Worm (Caenorhabditis elegans) whole organism, mixed stage, embryonic: ENCODE results near the gene K10G9.2.

ENCODE experiments used
- M03D4.4 ChIP-seq: sonication (generic microtip); optimal IDR thresholded peaks from 2 replicates; lab custom pipeline; 2017; ENCODE audit warnings: mild to moderate bottlenecking, missing genetic modification characterization, missing compliant biosample characterization
- bed-3 ChIP-seq: fragments of 200-800 bp; sonication (Bioruptor generic); optimal IDR thresholded peaks from 3 replicates; lab custom pipeline; 2018; ENCODE audit warnings: mild to moderate bottlenecking, missing genetic modification characterization, moderate library complexity, missing compliant biosample characterization
- blmp-1 ChIP-seq: fragments of 150-350 bp; optimal IDR thresholded peaks from 2 replicates; lab custom pipeline; 2014; ENCODE audit warnings: missing biosample characterization, missing genetic modification characterization
- ceh-39 ChIP-seq: fragments of 150-350 bp; optimal IDR thresholded peaks from 2 replicates; lab custom pipeline; 2014; ENCODE audit warnings: missing biosample characterization, missing genetic modification characterization
- ceh-43 ChIP-seq: fragments of 200-800 bp; sonication (Bioruptor generic); optimal IDR thresholded peaks from 2 replicates; lab custom pipeline; 2018; ENCODE audit warnings: mild to moderate bottlenecking, missing genetic modification characterization, moderate library complexity, missing compliant biosample characterization
- ceh-83 ChIP-seq: fragments of 200-800 bp; sonication (Bioruptor generic); optimal IDR thresholded peaks from 2 replicates; lab custom pipeline; 2018; ENCODE audit warnings: mild to moderate bottlenecking, missing genetic modification characterization, missing compliant biosample characterization
- ces-1 ChIP-seq: fragments of 150-350 bp; optimal IDR thresholded peaks from 2 replicates; lab custom pipeline; 2014; ENCODE audit warnings: missing biosample characterization, missing genetic modification reagents, missing genetic modification characterization
- cnd-1 ChIP-seq: fragments of 200-800 bp; sonication (Bioruptor generic); optimal IDR thresholded peaks from 2 replicates; lab custom pipeline; 2018; ENCODE audit warnings: mild to moderate bottlenecking, missing genetic modification characterization, missing compliant biosample characterization
- drap-1 ChIP-seq: fragments of 200-800 bp; sonication (Bioruptor generic); optimal IDR thresholded peaks from 3 replicates; lab custom pipeline; 2018; ENCODE audit warnings: mild to moderate bottlenecking, missing genetic modification characterization, missing compliant biosample characterization
- elt-1 ChIP-seq: sonication (generic microtip); optimal IDR thresholded peaks from 2 replicates; lab custom pipeline; 2017; ENCODE audit warnings: missing genetic modification characterization, mild to moderate bottlenecking, missing compliant biosample characterization, antibody characterized with exemption, moderate library complexity, borderline replicate concordance; ENCODE audit not compliant: insufficient read depth
- elt-3 ChIP-seq: fragments of 150-350 bp; optimal IDR thresholded peaks from 2 replicates; lab custom pipeline; 2014; ENCODE audit warnings: missing biosample characterization, missing genetic modification characterization
- flh-1 ChIP-seq: fragments of 200-800 bp; sonication (Bioruptor generic); optimal IDR thresholded peaks from 2 replicates; lab custom pipeline; 2018; ENCODE audit warnings: mild to moderate bottlenecking, missing genetic modification characterization, moderate library complexity, missing compliant biosample characterization
- ham-2 ChIP-seq: fragments of 200-800 bp; sonication (Bioruptor generic); optimal IDR thresholded peaks from 2 replicates; lab custom pipeline; 2018; ENCODE audit warnings: mild to moderate bottlenecking, missing genetic modification characterization, missing compliant biosample characterization
- hlh-1 ChIP-seq: fragments of 150-350 bp; optimal IDR thresholded peaks from 2 replicates; lab custom pipeline; 2014; ENCODE audit warnings: missing biosample characterization, missing genetic modification reagents, missing genetic modification characterization
- lin-13 ChIP-seq: fragments of 150-350 bp; optimal IDR thresholded peaks from 2 replicates; lab custom pipeline; 2014; ENCODE audit warnings: missing biosample characterization, missing genetic modification characterization
- lin-32 ChIP-seq: fragments of 200-800 bp; sonication (Bioruptor generic); optimal IDR thresholded peaks from 2 replicates; lab custom pipeline; 2018; ENCODE audit warnings: mild to moderate bottlenecking, missing genetic modification characterization, missing compliant biosample characterization
- lsy-2 ChIP-seq: fragments of 150-350 bp; optimal IDR thresholded peaks from 2 replicates; lab custom pipeline; 2014; ENCODE audit warnings: missing biosample characterization, missing genetic modification characterization
- mab-5 ChIP-seq: fragments of 150-350 bp; optimal IDR thresholded peaks from 2 replicates; lab custom pipeline; 2014; ENCODE audit warnings: missing biosample characterization, missing genetic modification characterization
- mep-1 ChIP-seq: fragments of 150-350 bp; optimal IDR thresholded peaks from 2 replicates; lab custom pipeline; 2017; ENCODE audit warnings: missing biosample characterization, missing genetic modification reagents, missing genetic modification characterization, inconsistent platforms
- mls-2 ChIP-seq: sonication (generic microtip); optimal IDR thresholded peaks from 2 replicates; lab custom pipeline; 2016; ENCODE audit warnings: mild to moderate bottlenecking, missing genetic modification characterization, moderate library complexity, missing compliant biosample characterization
- nhr-12 ChIP-seq: fragments of 150-350 bp; optimal IDR thresholded peaks from 2 replicates; lab custom pipeline; 2014; ENCODE audit warnings: missing biosample characterization, missing genetic modification characterization
- nhr-2 ChIP-seq: fragments of 150-350 bp; optimal IDR thresholded peaks from 2 replicates; lab custom pipeline; 2014; ENCODE audit warnings: missing biosample characterization, missing genetic modification characterization
- nhr-237 ChIP-seq: fragments of 150-350 bp; optimal IDR thresholded peaks from 2 replicates; lab custom pipeline; 2014; ENCODE audit warnings: missing biosample characterization, missing genetic modification characterization
- nhr-28 ChIP-seq: fragments of 150-350 bp; optimal IDR thresholded peaks from 2 replicates; lab custom pipeline; 2014; ENCODE audit warnings: missing biosample characterization, missing genetic modification characterization
- nhr-76 ChIP-seq: sonication (generic microtip); optimal IDR thresholded peaks from 2 replicates; lab custom pipeline; 2017; ENCODE audit warnings: missing biosample characterization, missing genetic modification characterization
- pha-4 ChIP-seq: fragments of 150-350 bp; optimal IDR thresholded peaks from 2 replicates; lab custom pipeline; 2018; ENCODE audit warnings: missing biosample characterization, missing genetic modification reagents, missing genetic modification characterization
- sem-2 ChIP-seq: fragments of 200-800 bp; sonication (Bioruptor generic); optimal IDR thresholded peaks from 2 replicates; lab custom pipeline; 2018; ENCODE audit warnings: mild to moderate bottlenecking, missing genetic modification characterization, missing compliant biosample characterization
- sptf-1 ChIP-seq: sonication (generic microtip); optimal IDR thresholded peaks from 2 replicates; lab custom pipeline; 2017; ENCODE audit warnings: mild to moderate bottlenecking, missing genetic modification characterization, moderate library complexity, missing compliant biosample characterization
- tbx-8 ChIP-seq: fragments of 200-800 bp; sonication (Bioruptor generic); optimal IDR thresholded peaks from 2 replicates; lab custom pipeline; 2018; ENCODE audit warnings: mild to moderate bottlenecking, missing genetic modification characterization, moderate library complexity, missing compliant biosample characterization
- unc-120 ChIP-seq: sonication (generic microtip); optimal IDR thresholded peaks from 2 replicates; lab custom pipeline; 2017; ENCODE audit warnings: missing genetic modification characterization, missing compliant biosample characterization; ENCODE audit not compliant: poor library complexity, severe bottlenecking
- unc-39 ChIP-seq: fragments of 150-350 bp; optimal IDR thresholded peaks from 2 replicates; lab custom pipeline; 2014; ENCODE audit warnings: missing biosample characterization, missing genetic modification characterization
- unc-62 ChIP-seq: fragments of 150-350 bp; optimal IDR thresholded peaks from 2 replicates; lab custom pipeline; 2014; ENCODE audit warnings: missing biosample characterization, missing genetic modification reagents, missing genetic modification characterization
- zip-8 ChIP-seq: fragments of 150-350 bp; optimal IDR thresholded peaks from 2 replicates; lab custom pipeline; 2014; ENCODE audit warnings: missing biosample characterization, missing genetic modification characterization
- ztf-11 ChIP-seq: fragments of 150-350 bp; optimal IDR thresholded peaks from 2 replicates; lab custom pipeline; 2014; ENCODE audit warnings: missing biosample characterization, missing genetic modification characterization

K10G9.2 gene

ce11 chrIII:10294837-10295236 is 9.1 kb downstream of the K10G9.2 start, which contains the start of gene vglu-2:
TSS of gene vglu-2 (plus strand) at chrIII:10295137.
- TF ChIP-seq lin-32 (GFP tag; lab: Kevin White, UChicago) (no peak), ces-1 (GFP tag; lab: Kevin White, UChicago) (no peak)
- TF ChIP-seq, all 35 proteins: peak for 0

- TF ChIP-seq unc-39 (tag; lab: Kevin White, UChicago) (no peak), ham-2 (no peak), lin-32 (GFP tag; lab: Kevin White, UChicago) (no peak), cnd-1 (tag; lab: Kevin White, UChicago) (no peak), ztf-11 (no peak), sptf-1 (tag; lab: Kevin White, UChicago) (no peak), flh-1 (GFP tag; lab: Kevin White, UChicago) (no peak), mls-2 (tag; lab: Kevin White, UChicago) (no peak), ces-1 (GFP tag; lab: Kevin White, UChicago) (no peak), nhr-237 (tag; lab: Kevin White, UChicago) (no peak), tbx-8 (no peak)
These were observed 11.2 kb downstream of the K10G9.2 start for ce11 chrIII:10296904-10297303.

- TF ChIP-seq lin-32 (GFP tag; lab: Kevin White, UChicago) (no peak), M03D4.4 (tag; lab: Kevin White, UChicago) (no peak), unc-62 (GFP tag; lab: Kevin White, UChicago) (no peak), ceh-39 (tag; lab: Kevin White, UChicago) (no peak), zip-8 (tag; lab: Kevin White, UChicago) (no peak), ham-2 (no peak), sptf-1 (tag; lab: Kevin White, UChicago) (no peak), mep-1 (no peak)
These were observed 14.4 kb downstream of the K10G9.2 start, which contains the start of gene vglu-3 for ce11 chrIII:10300078-10300477. TSS of gene vglu-3 (plus strand) at chrIII:10300378.

- TF ChIP-seq mls-2 (tag; lab: Kevin White, UChicago) (no peak), blmp-1 (no peak), unc-120 (no peak), nhr-28 (tag; lab: Kevin White, UChicago) (no peak), ceh-43 (no peak), elt-3 (no peak), M03D4.4 (tag; lab: Kevin White, UChicago) (no peak), ztf-11 (no peak), elt-1 (no peak), nhr-2 (tag; lab: Kevin White, UChicago) (no peak)
These were observed 19.6 kb downstream of the K10G9.2 start for ce11 chrIII:10305295-10305694.

- TF ChIP-seq hlh-1 (tag; lab: Kevin White, UChicago) (no peak), mls-2 (tag; lab: Kevin White, UChicago) (no peak), lsy-2 (tag; lab: Kevin White, UChicago) (no peak), lin-32 (GFP tag; lab: Kevin White, UChicago) (no peak), ceh-39 (tag; lab: Kevin White, UChicago) (no peak), mab-5 (tag; lab: Kevin White, UChicago) (no peak), ces-1 (GFP tag; lab: Kevin White, UChicago) (no peak), nhr-12 (tag; lab: Kevin White, UChicago) (no peak), bed-3 (GFP tag; lab: Kevin White, UChicago) (no peak), unc-120 (no peak)
These were observed 20.3 kb downstream of the K10G9.2 start, which contains the start of gene T07A5.1 for ce11 chrIII:10306049-10306448. TSS of gene T07A5.1 (minus strand) at chrIII:10306197.

ce11 chrIII:10311016-10311415 is 25.3 kb downstream of the K10G9.2 start, which contains the start of gene T07A5.7:
TSS of gene T07A5.7 (minus strand) at chrIII:10311116.
- TF ChIP-seq pha-4 = no peak
- TF ChIP-seq ceh-39 (tag; lab: Kevin White, UChicago) = no peak
- TF ChIP-seq unc-62 (GFP tag; lab: Kevin White, UChicago) = no peak
- TF ChIP-seq nhr-76 (tag; lab: Kevin White, UChicago) = no peak
- TF ChIP-seq tbx-8 = no peak
- no peak for TF ChIP-seq M03D4.4 (tag; lab: Kevin White, UChicago)
- no peak for TF ChIP-seq elt-1
- TF ChIP-seq ces-1 (GFP tag; lab: Kevin White, UChicago) = no peak
- no peak for TF ChIP-seq hlh-1 (tag; lab: Kevin White, UChicago)
- TF ChIP-seq sem-2 (GFP tag; lab: Kevin White, UChicago) = no peak
- TF ChIP-seq lin-13 (tag; lab: Kevin White, UChicago) = no peak
- no peak for TF ChIP-seq bed-3 (GFP tag; lab: Kevin White, UChicago)
- no peak for TF ChIP-seq nhr-237 (tag; lab: Kevin White, UChicago)
- TF ChIP-seq nhr-2 (tag; lab: Kevin White, UChicago) = no peak
- TF ChIP-seq ceh-43 = no peak
- no peak for TF ChIP-seq nhr-12 (tag; lab: Kevin White, UChicago)
- TF ChIP-seq blmp-1 = no peak
- no peak for TF ChIP-seq drap-1
- TF ChIP-seq elt-3 = no peak
- no peak for TF ChIP-seq ceh-83 (GFP tag; lab: Kevin White, UChicago)
